Worm (Caenorhabditis elegans) whole organism, midembryonic: ENCODE results near the gene acr-20.

ENCODE experiments used
- T22C8.4 ChIP-seq: fragments of 200-800 bp; sonication (Bioruptor generic); IDR thresholded peaks from 2 replicates; pipeline ENCODE4 v1.3.6; 2022; ENCODE audit warnings: missing genetic modification characterization, missing compliant biosample characterization
- flt-1 ChIP-seq: fragments of 200-800 bp; sonication (Bioruptor generic); IDR thresholded peaks from 2 replicates; pipeline ENCODE4 v1.3.6; 2022; ENCODE audit warnings: missing genetic modification characterization, missing compliant biosample characterization
- klf-2 ChIP-seq: fragments of 200-800 bp; sonication (Bioruptor generic); conservative IDR thresholded peaks from 2 replicates; pipeline ENCODE4 v1.3.6; 2022; ENCODE audit warnings: missing genetic modification reagents, missing genetic modification characterization, missing compliant biosample characterization
- med-1 ChIP-seq: sonication (generic microtip); optimal IDR thresholded peaks from 2 replicates; lab custom pipeline; 2017; ENCODE audit warnings: missing genetic modification characterization, mild to moderate bottlenecking, missing compliant biosample characterization, antibody characterized with exemption, missing genetic modification reagents; ENCODE audit not compliant: insufficient read depth
- ref-1 ChIP-seq: fragments of 200-800 bp; sonication (Bioruptor generic); conservative IDR thresholded peaks from 2 replicates; pipeline ENCODE4 v1.3.6; 2022; ENCODE audit warnings: missing genetic modification reagents, missing genetic modification characterization, missing compliant biosample characterization
- tab-1 ChIP-seq: fragments of 200-800 bp; sonication (Bioruptor generic); IDR thresholded peaks from 2 replicates; pipeline ENCODE4 v1.3.6; 2022; ENCODE audit warnings: missing genetic modification characterization, missing compliant biosample characterization
- ztf-23 ChIP-seq: fragments of 200-800 bp; sonication (Bioruptor generic); IDR thresholded peaks from 2 replicates; pipeline ENCODE4 v1.3.6; 2022; ENCODE audit warnings: missing genetic modification reagents, missing genetic modification characterization, missing compliant biosample characterization
- ztf-29 ChIP-seq: fragments of 200-800 bp; sonication (Bioruptor generic); IDR thresholded peaks from 2 replicates; pipeline ENCODE4 v1.3.6; 2022; ENCODE audit warnings: missing genetic modification reagents, missing genetic modification characterization, missing compliant biosample characterization

DNA sequence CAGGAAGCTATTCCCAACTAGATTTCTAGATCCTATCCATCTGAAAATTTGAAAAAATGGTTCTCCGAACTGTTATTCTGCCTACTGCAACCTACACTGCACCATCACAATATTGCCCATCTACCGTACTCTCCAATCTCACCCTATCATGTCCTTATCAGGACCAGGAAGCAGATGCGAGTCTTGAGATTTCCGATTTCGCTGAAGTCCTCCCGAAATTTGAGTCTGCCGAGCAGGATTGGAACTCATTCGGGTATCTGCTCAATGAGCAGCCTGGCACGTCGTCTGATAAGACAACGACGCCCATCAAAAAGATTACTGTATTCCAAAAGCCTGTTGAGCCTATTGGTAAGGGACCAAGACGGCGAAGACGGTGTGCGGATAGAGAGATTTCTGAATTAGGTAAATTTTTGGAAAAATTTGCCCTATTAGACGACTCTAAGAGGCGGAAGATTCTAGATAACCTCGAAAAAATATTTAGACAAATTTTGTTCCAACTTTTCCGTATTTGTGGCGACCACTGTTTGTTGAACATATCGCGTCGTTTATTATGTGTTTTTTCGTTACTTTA, 27.9 kb upstream of the acr-20 start:
- TF ChIP-seq ref-1 (GFP tag; lab: Robert Waterston, UW) (no peak), ztf-29 (no peak), flt-1 (GFP tag; lab: Robert Waterston, UW) (no peak), med-1 (GFP tag; lab: Kevin White, UChicago) (no peak), ztf-23 (GFP tag; lab: Robert Waterston, UW) (no peak), T22C8.4 (GFP tag; lab: Robert Waterston, UW) (no peak), klf-2 (GFP tag; lab: Robert Waterston, UW) (no peak), tab-1 (GFP tag; lab: Robert Waterston, UW) (no peak)
